Fruit fly (Drosophila melanogaster) whole organism, wandering third instar larva: ENCODE results near the gene acj6.

ENCODE experiments used
- Abd-B ChIP-seq: fragments of >200 bp; optimal IDR thresholded peaks from 2 replicates; lab custom pipeline; 2017; ENCODE audit warnings: missing biosample characterization, missing genetic modification characterization
- CG9705 ChIP-seq: fragments of 200-800 bp; sonication (Bioruptor generic); optimal IDR thresholded peaks from 2 replicates; lab custom pipeline; 2018; ENCODE audit warnings: missing biosample characterization, mild to moderate bottlenecking, missing genetic modification characterization
- CrebA ChIP-seq: fragments of 200-800 bp; sonication (Bioruptor generic); optimal IDR thresholded peaks from 2 replicates; lab custom pipeline; 2016; ENCODE audit warnings: missing biosample characterization, mild to moderate bottlenecking, missing genetic modification characterization, borderline replicate concordance
- Dfd ChIP-seq: fragments of >200 bp; optimal IDR thresholded peaks from 2 replicates; lab custom pipeline; 2017; ENCODE audit warnings: missing biosample characterization, missing genetic modification characterization
- Dif ChIP-seq: fragments of 200-275, 200-300 bp; sonication (Bioruptor generic); optimal IDR thresholded peaks from 2 replicates; lab custom pipeline; 2018; ENCODE audit warnings: missing biosample characterization, missing genetic modification characterization; ENCODE audit not compliant: partially characterized antibody
- GATAd ChIP-seq: sonication (Bioruptor generic); optimal IDR thresholded peaks from 2 replicates; lab custom pipeline; 2016; ENCODE audit warnings: missing biosample characterization, missing genetic modification characterization
- HLH106 ChIP-seq: fragments of 200-800 bp; optimal IDR thresholded peaks from 3 replicates; lab custom pipeline; 2019; ENCODE audit warnings: missing biosample characterization, mild to moderate bottlenecking, missing genetic modification characterization, moderate library complexity
- Hnf4 ChIP-seq: fragments of 200-800 bp; sonication (Bioruptor generic); optimal IDR thresholded peaks from 2 replicates; lab custom pipeline; 2016; ENCODE audit warnings: missing biosample characterization, mild to moderate bottlenecking, missing genetic modification characterization
- Hr78 ChIP-seq: fragments of >200 bp; optimal IDR thresholded peaks from 2 replicates; lab custom pipeline; 2017; ENCODE audit warnings: missing biosample characterization, missing genetic modification characterization
- Hr83 ChIP-seq: fragments of 200-300 bp; sonication (Bioruptor generic); optimal IDR thresholded peaks from 2 replicates; lab custom pipeline; 2016; ENCODE audit warnings: missing biosample characterization, mild to moderate bottlenecking, missing genetic modification characterization, moderate library complexity; ENCODE audit not compliant: poor library complexity, severe bottlenecking
- Jra ChIP-seq: sonication (Bioruptor generic); optimal IDR thresholded peaks from 2 replicates; lab custom pipeline; 2016; ENCODE audit warnings: missing biosample characterization, missing genetic modification characterization
- Mio ChIP-seq: sonication (Bioruptor generic); optimal IDR thresholded peaks from 2 replicates; lab custom pipeline; 2016; ENCODE audit warnings: missing biosample characterization, missing genetic modification characterization
- Myc ChIP-seq: fragments of >200 bp; optimal IDR thresholded peaks from 2 replicates; lab custom pipeline; 2017
- N ChIP-seq: fragments of >200 bp; optimal IDR thresholded peaks from 2 replicates; lab custom pipeline; 2018; ENCODE audit warnings: missing biosample characterization, missing external identifiers, missing genetic modification characterization
- OdsH ChIP-seq: fragments of 200-800 bp; sonication (Bioruptor generic); optimal IDR thresholded peaks from 2 replicates; lab custom pipeline; 2016; ENCODE audit warnings: missing biosample characterization, mild to moderate bottlenecking, missing genetic modification characterization
- Rel ChIP-seq, 2 experiments: fragments of 200-800 bp; sonication (Bioruptor generic) in 1 of 2; optimal IDR thresholded peaks; 2 replicates in 1 of 2; 3 replicates in 1 of 2; lab custom pipeline; 2016 to 2019; ENCODE audit warnings: mild to moderate bottlenecking in 2 of 2, missing biosample characterization in 2 of 2, missing genetic modification characterization in 2 of 2, moderate library complexity in 1 of 2
- Sp1 ChIP-seq: fragments of 200-800 bp; sonication (Bioruptor generic); optimal IDR thresholded peaks from 3 replicates; lab custom pipeline; 2019; ENCODE audit warnings: missing biosample characterization, mild to moderate bottlenecking, missing genetic modification characterization, moderate library complexity
- br ChIP-seq: fragments of 200-800 bp; sonication (Bioruptor generic); optimal IDR thresholded peaks from 2 replicates; lab custom pipeline; 2016; ENCODE audit warnings: missing biosample characterization, missing genetic modification characterization
- brk ChIP-seq: fragments of 200-800 bp; sonication (Bioruptor generic); optimal IDR thresholded peaks from 2 replicates; lab custom pipeline; 2016; ENCODE audit warnings: missing biosample characterization, mild to moderate bottlenecking, missing genetic modification characterization
- dl ChIP-seq, 2 experiments: fragments of 175-275, 200-275 bp in 1 of 2; fragments of 200-275 bp in 1 of 2; sonication (Bioruptor generic); optimal IDR thresholded peaks; lab custom pipeline; 2018; ENCODE audit warnings: mild to moderate bottlenecking in 2 of 2, missing biosample characterization in 2 of 2, missing genetic modification characterization in 2 of 2, moderate library complexity in 2 of 2; ENCODE audit not compliant: partially characterized antibody in 2 of 2, insufficient read depth in 1 of 2
- dmrt93B ChIP-seq: fragments of 200-800 bp; sonication (Bioruptor generic); optimal IDR thresholded peaks from 2 replicates; lab custom pipeline; 2018; ENCODE audit warnings: missing biosample characterization, mild to moderate bottlenecking, missing genetic modification characterization
- dsf ChIP-seq: sonication (Bioruptor generic); optimal IDR thresholded peaks from 2 replicates; lab custom pipeline; 2016; ENCODE audit warnings: missing biosample characterization, missing genetic modification characterization, borderline replicate concordance
- ey ChIP-seq: fragments of 200-800 bp; sonication (Bioruptor generic); optimal IDR thresholded peaks from 2 replicates; lab custom pipeline; 2016; ENCODE audit warnings: missing biosample characterization, missing genetic modification characterization
- foxo ChIP-seq, 2 experiments: fragments of 200-800 bp; sonication (Bioruptor generic); optimal IDR thresholded peaks; 2 replicates in 1 of 2; 3 replicates in 1 of 2; lab custom pipeline; 2016 to 2017; ENCODE audit warnings: missing biosample characterization in 2 of 2, missing genetic modification characterization in 2 of 2
- fru ChIP-seq: fragments of 200-800 bp; sonication (Bioruptor generic); optimal IDR thresholded peaks from 3 replicates; lab custom pipeline; 2016; ENCODE audit warnings: missing biosample characterization, mild to moderate bottlenecking, missing genetic modification characterization
- h ChIP-seq: fragments of 200-800 bp; sonication (Bioruptor generic); optimal IDR thresholded peaks from 3 replicates; lab custom pipeline; 2016; ENCODE audit warnings: missing biosample characterization, mild to moderate bottlenecking, missing genetic modification characterization
- jim ChIP-seq: fragments of 175-275, 200-325 bp; sonication (Bioruptor generic); optimal IDR thresholded peaks from 2 replicates; lab custom pipeline; 2016; ENCODE audit warnings: missing biosample characterization, mild to moderate bottlenecking, missing genetic modification characterization
- lola ChIP-seq: fragments of >200 bp; optimal IDR thresholded peaks from 2 replicates; lab custom pipeline; 2017; ENCODE audit warnings: missing biosample characterization, missing genetic modification characterization
- pan ChIP-seq: fragments of >200 bp; optimal IDR thresholded peaks from 2 replicates; lab custom pipeline; 2017
- rgr ChIP-seq: fragments of 200-800 bp; sonication (Bioruptor generic); optimal IDR thresholded peaks from 3 replicates; lab custom pipeline; 2016; ENCODE audit warnings: missing biosample characterization, mild to moderate bottlenecking, missing genetic modification characterization
- sage ChIP-seq: fragments of 200-800 bp; sonication (Bioruptor generic); optimal IDR thresholded peaks from 2 replicates; lab custom pipeline; 2016; ENCODE audit warnings: missing biosample characterization, mild to moderate bottlenecking, missing genetic modification characterization
- sv ChIP-seq: fragments of 200-800 bp; sonication (Bioruptor generic); optimal IDR thresholded peaks from 3 replicates; lab custom pipeline; 2016; ENCODE audit warnings: missing biosample characterization, missing genetic modification characterization
- tai ChIP-seq: sonication (Bioruptor generic); optimal IDR thresholded peaks from 2 replicates; lab custom pipeline; 2016; ENCODE audit warnings: missing biosample characterization, missing genetic modification characterization
- usp ChIP-seq: fragments of >200 bp; optimal IDR thresholded peaks from 2 replicates; lab custom pipeline; 2017; ENCODE audit warnings: missing biosample characterization, missing genetic modification characterization
- woc ChIP-seq: sonication (Bioruptor generic); optimal IDR thresholded peaks from 2 replicates; lab custom pipeline; 2016; ENCODE audit warnings: missing biosample characterization, mild to moderate bottlenecking, missing genetic modification characterization

acj6 gene

DNA sequence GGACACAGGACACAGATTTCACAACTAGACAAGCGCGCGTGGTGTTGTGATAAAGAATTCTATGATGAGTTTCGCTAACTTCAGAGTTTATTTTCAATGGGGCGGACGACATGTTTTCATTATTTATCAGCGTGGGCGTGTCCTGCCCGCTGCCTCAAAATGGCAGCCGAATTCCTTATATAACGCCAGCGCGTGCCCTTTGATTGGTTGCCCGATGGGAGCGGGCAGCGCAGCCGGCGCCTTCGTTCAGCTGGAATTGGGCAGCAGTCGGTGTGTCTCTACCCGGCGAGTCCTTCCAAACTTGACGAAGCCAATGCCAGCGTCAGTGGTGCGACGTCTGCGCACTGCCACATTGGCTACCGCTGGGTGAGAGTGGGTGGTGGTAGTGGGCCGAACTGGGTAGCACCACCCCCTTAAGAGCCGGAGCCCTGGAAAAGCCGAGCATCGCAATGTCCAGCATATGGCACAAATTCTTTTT lies at the start of gene acj6:
Gene acj6 (minus strand): TSS at position 51 of the 478 bp plus-strand sequence.
- TF ChIP-seq ey (GFP tag; lab: Kevin White, UChicago) (no peak), Sp1 (GFP tag; lab: Kevin White, UChicago) (no peak), CrebA (GFP tag; lab: Kevin White, UChicago) (no peak), usp (no peak), Myc (lab: Kevin White, UChicago) (no peak), h (no peak), dsf (GFP tag; lab: Kevin White, UChicago) (no peak), Dif (GFP tag; lab: Kevin White, UChicago) (no peak), sv (GFP tag; lab: Kevin White, UChicago) (no peak), Hr78 (no peak), brk (GFP tag; lab: Kevin White, UChicago) (no peak), Jra (no peak), rgr (no peak)

- TF ChIP-seq Jra (no peak), dsf (GFP tag; lab: Kevin White, UChicago) (no peak), tai (no peak), jim (GFP tag; lab: Kevin White, UChicago) (no peak), brk (GFP tag; lab: Kevin White, UChicago) (no peak), rgr (no peak), Abd-B (GFP tag; lab: Kevin White, UChicago) (no peak), dmrt93B (GFP tag; lab: Kevin White, UChicago) (no peak), GATAd (GFP tag; lab: Kevin White, UChicago) (no peak), Hnf4 (GFP tag; lab: Kevin White, UChicago) (no peak), HLH106 (tag; lab: Kevin White, UChicago) (no peak), Mio (GFP tag; lab: Kevin White, UChicago) (no peak), CG9705 (no peak), lola (no peak), dl (GFP tag; optimal IDR thresholded peaks at IDR 0.05; lab: Kevin White, UChicago; ENCODE audit: insufficient read depth in 1 of 2, partially characterized antibody in 2 of 2) (no peak), Dif (GFP tag; lab: Kevin White, UChicago) (no peak), Rel (GFP tag; optimal IDR thresholded peaks at IDR 0.05; lab: Kevin White, UChicago) (no peak), Rel (tag; optimal IDR thresholded peaks at IDR 0.05; lab: Kevin White, UChicago) (no peak), woc (no peak), N (GFP tag; lab: Kevin White, UChicago) (no peak)
These were observed 27.9 kb upstream of the acj6 start for dm6 chrX:15406811-15407210.

DNA sequence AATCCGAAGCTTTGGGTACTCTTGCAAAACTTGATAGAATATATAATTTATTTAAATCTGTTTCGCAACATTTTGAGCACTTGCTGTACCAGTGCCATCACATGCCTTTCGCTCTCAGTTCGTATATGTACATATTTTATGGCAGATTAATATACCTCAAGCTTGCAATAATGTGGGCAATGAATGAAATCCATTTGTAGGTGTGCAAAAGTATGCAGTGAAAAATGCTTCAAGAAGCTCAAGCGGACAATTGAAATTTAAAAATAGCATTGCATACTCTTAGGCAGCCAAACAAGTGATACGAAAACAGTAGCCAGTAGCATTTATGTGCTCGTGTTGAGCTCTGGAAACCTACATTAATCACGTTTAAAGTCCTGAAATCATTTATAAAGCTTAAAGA lies 23.0 kb upstream of the acj6 start:
- TF ChIP-seq tai (no peak), Jra (no peak), N (GFP tag; lab: Kevin White, UChicago) (no peak), fru (GFP tag; lab: Kevin White, UChicago) (no peak), Abd-B (GFP tag; lab: Kevin White, UChicago) (no peak), OdsH (GFP tag; lab: Kevin White, UChicago) (no peak), pan (no peak), Dfd (no peak), HLH106 (tag; lab: Kevin White, UChicago) (no peak), CG9705 (no peak), Sp1 (GFP tag; lab: Kevin White, UChicago) (no peak), foxo (GFP tag; optimal IDR thresholded peaks at IDR 0.05; lab: Kevin White, UChicago) (no peak), rgr (no peak), br (GFP tag; lab: Kevin White, UChicago) (no peak), Hr83 (GFP tag; lab: Kevin White, UChicago) (no peak), Mio (GFP tag; lab: Kevin White, UChicago) (no peak), dsf (GFP tag; lab: Kevin White, UChicago) (no peak), sage (GFP tag; lab: Kevin White, UChicago) (no peak)

DNA sequence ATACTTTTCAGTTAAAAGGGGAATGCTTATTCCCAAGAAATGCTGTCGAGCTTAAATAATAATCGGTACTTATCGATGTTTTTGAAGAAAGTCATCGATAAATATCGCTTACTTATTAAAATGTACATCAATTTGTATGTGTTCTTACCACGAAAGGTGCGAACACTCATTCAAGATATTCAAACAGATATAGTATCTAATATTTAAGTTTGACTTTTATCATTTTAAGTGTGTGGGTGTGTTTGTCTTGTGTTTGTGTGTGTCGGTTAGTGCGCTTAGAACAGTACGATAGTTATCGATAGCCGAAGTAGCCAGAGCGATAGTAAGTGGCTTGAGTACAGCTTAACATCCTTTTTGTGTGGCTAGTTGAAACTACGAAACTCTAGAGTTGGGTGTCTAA lies 8.5 kb upstream of the acj6 start:
- no peak for TF ChIP-seq sage (GFP tag; lab: Kevin White, UChicago)
